Fruit fly (Drosophila melanogaster): ENCODE data around the gene Fad2.

DNA sequence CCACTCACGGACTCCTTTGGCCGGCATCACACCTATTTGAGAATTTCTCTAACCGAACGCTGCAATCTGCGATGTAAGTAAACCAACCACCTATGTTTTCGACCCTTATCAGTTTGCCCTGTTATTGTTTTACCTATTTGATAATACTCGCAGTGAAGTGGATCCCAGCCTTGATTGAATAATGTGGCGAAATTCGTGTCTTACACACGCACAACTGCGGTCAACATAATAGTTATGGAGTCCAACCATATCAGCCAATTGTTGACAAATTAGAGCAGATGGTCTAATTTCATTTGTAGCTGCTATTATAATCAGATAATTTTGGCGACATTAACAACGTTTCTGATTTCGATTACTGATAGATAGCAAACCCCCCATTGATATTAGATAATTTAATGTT is 47.7 kb downstream of the Fad2 start:
- no peak for TF ChIP-seq CG8478 (optimal IDR thresholded peaks at IDR 0.05)
- no peak for TF ChIP-seq CTCF (optimal IDR thresholded peaks at IDR 0.05)

All from S2 (cell line).